Fruit fly (Drosophila melanogaster) whole organism, adult: Measurements from ENCODE around the gene Rheb.

Source experiments
- CG11617 ChIP-seq: fragments of 200-800 bp; sonication (Bioruptor generic); optimal IDR thresholded peaks from 2 replicates; lab custom pipeline; 2017; ENCODE audit warnings: mild to moderate bottlenecking, missing biosample characterization, missing genetic modification reagents, missing genetic modification characterization
- CG14711 ChIP-seq: fragments of 200-800 bp; sonication (Bioruptor generic); optimal IDR thresholded peaks from 2 replicates; lab custom pipeline; 2018; ENCODE audit warnings: missing biosample characterization, mild to moderate bottlenecking, missing genetic modification characterization, moderate library complexity
- CG1620 ChIP-seq: fragments of 200-800 bp; sonication (Bioruptor generic); optimal IDR thresholded peaks from 2 replicates; lab custom pipeline; 2016; ENCODE audit warnings: missing biosample characterization, missing genetic modification characterization
- CG5204 ChIP-seq: fragments of 200-800 bp; sonication (Bioruptor generic); optimal IDR thresholded peaks from 2 replicates; lab custom pipeline; 2016; ENCODE audit warnings: missing biosample characterization, missing genetic modification characterization
- CG7101 ChIP-seq: fragments of 200-800 bp; sonication (Bioruptor generic); optimal IDR thresholded peaks from 2 replicates; lab custom pipeline; 2018; ENCODE audit warnings: missing biosample characterization, mild to moderate bottlenecking, missing genetic modification characterization, moderate library complexity
- kay ChIP-seq: fragments of 200-800 bp; sonication (Bioruptor generic); peaks from one replicate; lab custom pipeline; 2016; ENCODE audit warnings: missing biosample characterization, missing genetic modification characterization, borderline replicate concordance
- ovo ChIP-seq: fragments of 200-800 bp; sonication (Bioruptor generic); optimal IDR thresholded peaks from 2 replicates; lab custom pipeline; 2016; ENCODE audit warnings: missing biosample characterization, missing genetic modification characterization

DNA sequence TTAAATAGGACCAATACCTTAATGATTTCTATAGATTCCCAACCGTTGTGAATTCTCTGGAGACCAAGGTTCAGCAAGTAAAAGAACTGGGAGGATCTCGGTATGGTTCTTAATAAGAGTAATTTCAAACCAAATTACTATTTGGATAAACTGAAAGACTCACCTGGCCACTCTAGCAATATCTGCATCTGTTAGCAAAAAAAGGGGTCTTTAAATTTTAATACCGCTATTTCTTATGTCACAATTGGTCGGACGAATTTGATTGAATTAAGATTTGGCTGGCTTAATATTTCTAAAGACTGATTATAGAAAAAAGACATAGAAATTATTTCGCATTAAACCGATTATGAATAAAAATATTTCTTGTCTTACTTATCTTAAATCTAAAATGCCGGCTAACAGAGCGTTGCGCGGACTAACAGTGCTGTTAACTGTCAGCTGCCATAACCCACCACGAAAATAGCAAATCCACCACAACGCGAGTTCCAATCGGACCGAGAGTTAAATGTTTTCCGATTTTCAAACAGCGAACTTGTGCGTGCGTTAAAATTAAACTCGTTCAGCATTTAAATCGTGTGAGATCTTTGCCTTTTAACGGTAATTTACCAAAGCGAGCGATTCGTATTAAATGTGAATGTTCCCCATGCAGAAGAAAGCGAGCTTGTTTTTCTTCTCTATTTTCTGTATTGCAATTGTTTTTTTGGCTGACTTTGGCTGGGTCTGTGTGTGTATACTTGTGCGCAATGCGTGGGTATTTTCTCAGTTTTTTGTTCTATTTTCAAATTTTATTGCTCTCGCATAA lies 2.1 kb downstream of the Rheb start, which contains the start of gene CRMP:
- TF ChIP-seq CG1620 (GFP tag; lab: Kevin White, UChicago) (no peak), ovo (GFP tag; lab: Kevin White, UChicago) (no peak), CG7101 (tag; lab: Kevin White, UChicago) (no peak), kay (peak; percentile 58), CG5204 (GFP tag; lab: Kevin White, UChicago) (no peak), CG11617 (GFP tag; lab: Kevin White, UChicago) (peak; percentile 4), CG14711 (peak; percentile 11)
